Fruit fly (Drosophila melanogaster): ENCODE results near the gene CG3679.
A peak's percentile ranks its signal among the peaks of the same experiment; 100 is the strongest.

DNA sequence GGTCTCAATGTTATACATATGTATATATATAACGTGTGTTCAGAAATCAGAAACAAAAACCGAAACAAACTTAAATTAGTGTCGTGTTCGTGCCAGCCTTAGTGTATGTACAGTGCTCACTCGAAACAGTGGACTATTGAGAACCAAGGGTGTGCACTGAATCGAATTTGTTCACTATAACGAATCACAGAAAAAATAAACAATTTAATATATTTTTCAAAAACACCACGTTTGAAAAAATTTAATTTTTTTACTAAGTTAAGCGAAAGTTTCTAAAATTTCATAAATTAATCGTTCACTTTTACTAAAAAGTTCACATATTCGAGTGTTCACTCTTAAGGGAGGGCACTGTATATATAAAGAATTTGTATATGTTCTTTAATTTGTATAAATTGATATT is 18.5 kb upstream of the CG3679 start:
- TF ChIP-seq salr (GFP tag; optimal IDR thresholded peaks at IDR 0.05): no peak
- TF ChIP-seq fd85E (GFP tag; optimal IDR thresholded peaks at IDR 0.05): no peak
- TF ChIP-seq Ets96B (tag; optimal IDR thresholded peaks at IDR 0.05): no peak
- peak; percentile 20 for TF ChIP-seq CG6792 (GFP tag; optimal IDR thresholded peaks at IDR 0.05)
- TF ChIP-seq CG16779 (tag; optimal IDR thresholded peaks at IDR 0.05): no peak
- TF ChIP-seq Gug (GFP tag; IDR thresholded peaks at IDR 0.05): no peak

All from whole organism, prepupa.